Comparison of ENCODE assay signal across 4 fruit fly cellular contexts in the genomic region with DNA sequence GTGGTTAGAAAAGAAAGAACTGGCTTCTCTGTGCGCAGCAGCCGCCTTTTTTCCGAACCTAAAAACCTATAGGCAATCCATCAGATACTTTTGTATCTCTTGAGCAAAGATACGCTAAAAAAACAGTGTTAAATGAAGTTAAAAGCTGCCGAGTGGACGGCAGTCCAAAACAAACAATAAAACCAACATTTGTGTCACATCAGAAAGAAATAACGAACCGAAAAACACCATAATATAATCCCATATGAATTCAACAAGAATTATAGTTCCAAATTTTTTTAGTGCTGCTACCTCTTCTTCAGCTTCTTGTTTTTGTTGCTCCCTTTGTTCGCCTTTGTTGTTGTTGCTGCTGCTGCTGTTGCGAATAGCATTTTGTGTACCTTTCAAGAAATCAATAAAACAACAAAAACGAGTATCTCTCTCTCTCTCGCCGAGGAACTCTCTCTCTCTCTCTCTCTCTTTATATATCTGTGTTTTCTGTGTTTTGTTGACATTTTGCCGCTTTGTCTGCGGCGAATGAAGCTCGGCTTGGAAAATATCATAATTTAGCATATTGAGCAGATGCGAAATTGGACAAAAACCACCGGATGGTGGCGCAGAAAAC.
TF ChIP-seq lines count a peak whose summit lies in the region.

No protein-coding gene starts in this region.

- no peak for TF ChIP-seq CTCF in whole organism, embryonic (GFP tag; optimal IDR thresholded peaks at IDR 0.05; lab: Kevin White, UChicago)

TF ChIP-seq in whole organism, embryonic, 481 proteins besides CTCF, POLR2A, EP300 and RAD21 (continues in another document):
- TF ChIP-seq CG12236 (GFP tag; optimal IDR thresholded peaks at IDR 0.05; lab: Kevin White, UChicago) (no peak), CG17328 (GFP tag; IDR thresholded peaks at IDR 0.05; lab: Robert Waterston, UW) (no peak), Trl (optimal IDR thresholded peaks at IDR 0.05; lab: Kevin White, UChicago) (peak; percentile 68 to 80), Trl (GFP tag; optimal IDR thresholded peaks at IDR 0.05; lab: Kevin White, UChicago) (no peak), ken (GFP tag; IDR thresholded peaks at IDR 0.05; lab: Robert Waterston, UW) (no peak), pros (GFP tag; optimal IDR thresholded peaks at IDR 0.05; lab: Kevin White, UChicago) (no peak), CG13296 (GFP tag; optimal IDR thresholded peaks at IDR 0.05; lab: Kevin White, UChicago) (no peak), CG17361 (GFP tag; IDR thresholded peaks at IDR 0.05; lab: Robert Waterston, UW) (no peak), nom (GFP tag; optimal IDR thresholded peaks at IDR 0.05; lab: Kevin White, UChicago) (peak; percentile 5), Max (GFP tag; optimal IDR thresholded peaks at IDR 0.05; lab: Kevin White, UChicago) (no peak), CG12071 (GFP tag; optimal IDR thresholded peaks at IDR 0.05; lab: Kevin White, UChicago) (no peak), eve (GFP tag; optimal IDR thresholded peaks at IDR 0.05; lab: Kevin White, UChicago) (peak in 1 of 2 experiments; percentile 81), CG8281 (tag; optimal IDR thresholded peaks at IDR 0.05; lab: Kevin White, UChicago) (peak; percentile 68), Ravus (GFP tag; IDR thresholded peaks at IDR 0.05; lab: Robert Waterston, UW) (no peak), H2.0 (GFP tag; IDR thresholded peaks at IDR 0.05; lab: Robert Waterston, UW) (no peak), CG11504 (tag; optimal IDR thresholded peaks at IDR 0.05; lab: Kevin White, UChicago) (peak; percentile 41), pzg (GFP tag; optimal IDR thresholded peaks at IDR 0.05; lab: Kevin White, UChicago) (no peak), Aef1 (GFP tag; IDR thresholded peaks at IDR 0.05; lab: Robert Waterston, UW) (peak; percentile 63), HHEX (GFP tag; optimal IDR thresholded peaks at IDR 0.05; lab: Kevin White, UChicago) (no peak), CG2712 (tag; optimal IDR thresholded peaks at IDR 0.05; lab: Kevin White, UChicago) (no peak), onecut (GFP tag; IDR thresholded peaks at IDR 0.05; lab: Robert Waterston, UW) (peak; percentile 99), CG10565 (GFP tag; optimal IDR thresholded peaks at IDR 0.05; lab: Kevin White, UChicago) (no peak)

TF ChIP-seq in whole organism, prepupa, 60 proteins besides CTCF, POLR2A, EP300 and RAD21:
- TF ChIP-seq dsx (GFP tag; optimal IDR thresholded peaks at IDR 0.05; lab: Kevin White, UChicago; ENCODE audit: poor library complexity, severe bottlenecking) = peak; percentile 43
- peak; percentile 54 for TF ChIP-seq fkh (GFP tag; optimal IDR thresholded peaks at IDR 0.05; lab: Kevin White, UChicago)
- peak; percentile 33 for TF ChIP-seq Sox14 (GFP tag; optimal IDR thresholded peaks at IDR 0.05; lab: Kevin White, UChicago)
- peak in 1 of 2 experiments; percentile 11 for TF ChIP-seq ss (GFP tag; optimal IDR thresholded peaks at IDR 0.05; lab: Kevin White, UChicago)
- TF ChIP-seq topi (GFP tag; optimal IDR thresholded peaks at IDR 0.05; lab: Kevin White, UChicago) = no peak
- TF ChIP-seq fd59A (GFP tag; optimal IDR thresholded peaks at IDR 0.05; lab: Kevin White, UChicago) = no peak
- peak; percentile 31; the same call in 1 of the 3 replicates for TF ChIP-seq CG6163 (GFP tag; IDR thresholded peaks at IDR 0.05; lab: Robert Waterston, UW)
- peak; percentile 54 for TF ChIP-seq Eip78C (GFP tag; lab: Kevin White, UChicago)

TF ChIP-seq in whole organism, pupa, 21 proteins besides CTCF, POLR2A, EP300 and RAD21:
- TF ChIP-seq CG8159 (tag; optimal IDR thresholded peaks at IDR 0.05; lab: Kevin White, UChicago) (peak; percentile 13), gl (tag; optimal IDR thresholded peaks at IDR 0.05; lab: Kevin White, UChicago) (no peak)

TF ChIP-seq in whole organism, wandering third instar larva, 38 proteins besides CTCF, POLR2A, EP300 and RAD21:
- TF ChIP-seq foxo (GFP tag; optimal IDR thresholded peaks at IDR 0.05; lab: Kevin White, UChicago) (no peak), Dif (GFP tag; optimal IDR thresholded peaks at IDR 0.05; lab: Kevin White, UChicago; ENCODE audit: partially characterized antibody) (no peak), pan (optimal IDR thresholded peaks at IDR 0.05; lab: Kevin White, UChicago) (peak; percentile 19), Dfd (GFP tag; optimal IDR thresholded peaks at IDR 0.05; lab: Kevin White, UChicago) (no peak)
TF ChIP-seq in whole organism, wandering third instar larva: peak in this region for 1.
